Worm (Caenorhabditis elegans) whole organism, L3 larva: ENCODE data around the gene gly-11.

Experiments
- ceh-28 ChIP-seq: fragments of 150-350 bp; optimal IDR thresholded peaks from 2 replicates; lab custom pipeline; 2014; ENCODE audit warnings: missing biosample characterization, missing genetic modification reagents, missing genetic modification characterization
- ceh-82 ChIP-seq: fragments of 150-350 bp; optimal IDR thresholded peaks from 2 replicates; lab custom pipeline; 2014; ENCODE audit warnings: missing biosample characterization, missing genetic modification characterization
- nfya-1 ChIP-seq: sonication (generic microtip); optimal IDR thresholded peaks from 2 replicates; lab custom pipeline; 2017; ENCODE audit warnings: missing genetic modification characterization, mild to moderate bottlenecking, missing compliant biosample characterization, antibody characterized with exemption, moderate library complexity; ENCODE audit not compliant: insufficient read depth
- nhr-12 ChIP-seq: fragments of 150-350 bp; optimal IDR thresholded peaks from 2 replicates; lab custom pipeline; 2014; ENCODE audit warnings: missing biosample characterization, missing genetic modification characterization
- pha-4 ChIP-seq: fragments of 150-350 bp; optimal IDR thresholded peaks from 2 replicates; lab custom pipeline; 2014; ENCODE audit warnings: missing biosample characterization, missing genetic modification reagents, missing genetic modification characterization
- tbx-2 ChIP-seq: sonication (generic microtip); optimal IDR thresholded peaks from 2 replicates; lab custom pipeline; 2016; ENCODE audit warnings: mild to moderate bottlenecking, missing genetic modification characterization, missing compliant biosample characterization
- ztf-11 ChIP-seq: fragments of 150-350 bp; optimal IDR thresholded peaks from 2 replicates; lab custom pipeline; 2014; ENCODE audit warnings: missing biosample characterization, missing genetic modification characterization

- no peak for TF ChIP-seq ztf-11 (tag; lab: Kevin White, UChicago)
- no peak for TF ChIP-seq nhr-12 (tag; lab: Kevin White, UChicago)
- TF ChIP-seq tbx-2 (tag; lab: Kevin White, UChicago): no peak
- TF ChIP-seq ceh-28: no peak
- TF ChIP-seq ceh-82 (tag; lab: Kevin White, UChicago): no peak
- no peak for TF ChIP-seq pha-4
- no peak for TF ChIP-seq nfya-1
These were observed 17.1 kb upstream of the gly-11 start, which contains the start of gene Y75B8A.44 for ce11 chrIII:12194190-12194589.
